Fruit fly (Drosophila melanogaster): ENCODE measurements around the gene CG14891.

The CG14891 gene

DNA sequence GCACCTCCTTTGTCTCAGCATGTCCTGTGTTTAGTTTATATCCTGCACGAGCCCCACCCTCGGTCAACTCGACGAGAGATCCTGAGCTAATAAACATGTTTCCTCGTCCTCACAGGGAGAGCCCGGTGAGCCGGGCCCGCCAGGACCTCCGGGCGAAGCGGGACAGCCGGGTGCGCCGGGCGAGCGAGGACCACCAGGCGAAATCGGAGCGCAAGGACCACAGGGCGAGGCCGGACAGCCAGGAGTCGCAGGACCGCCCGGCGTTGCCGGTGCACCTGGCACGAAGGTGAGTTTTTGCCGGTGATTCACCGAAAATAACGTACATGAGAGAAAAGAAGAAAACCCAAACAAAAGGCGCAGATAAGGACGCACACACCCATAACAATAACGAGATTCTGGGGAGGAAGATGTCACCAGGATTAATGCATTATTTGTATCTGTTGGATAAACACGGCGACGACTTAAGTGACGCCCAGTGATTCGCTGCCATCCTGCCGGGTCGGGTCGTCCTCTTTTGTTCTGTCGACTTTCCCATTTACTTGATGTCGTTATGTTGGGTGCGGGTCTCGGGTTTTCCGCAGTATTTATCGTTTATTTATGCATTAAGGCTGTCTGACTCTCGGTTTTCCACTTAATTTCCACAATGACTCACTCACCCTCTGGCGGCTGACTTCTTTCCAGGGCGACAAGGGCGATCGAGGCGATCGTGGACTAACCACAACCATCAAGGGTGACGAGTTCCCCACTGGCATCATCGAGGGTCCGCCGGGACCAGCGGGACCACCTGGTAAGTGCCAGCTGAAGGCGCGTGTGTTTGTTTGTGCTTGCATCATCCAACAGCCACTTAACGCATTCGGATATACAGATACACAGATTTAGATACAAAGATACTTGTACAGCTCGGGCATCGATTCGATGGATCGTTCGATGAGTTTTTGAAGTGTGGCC, 19.4 kb upstream of the CG14891 start (continued):
- TF ChIP-seq CG10654 (GFP tag; optimal IDR thresholded peaks at IDR 0.05) (no peak), CG6791 (GFP tag; IDR thresholded peaks at IDR 0.05; ENCODE audit: partially characterized antibody) (peak; percentile 29; the same call in 1 of the 3 replicates), CG1603 (tag; optimal IDR thresholded peaks at IDR 0.05) (no peak), ap (GFP tag; IDR thresholded peaks at IDR 0.05) (no peak), CG2889 (GFP tag; IDR thresholded peaks at IDR 0.05) (no peak), CG3065 (GFP tag; optimal IDR thresholded peaks at IDR 0.05) (no peak), gem (tag; optimal IDR thresholded peaks at IDR 0.05) (no peak), gro (GFP tag; optimal IDR thresholded peaks at IDR 0.05) (no peak), ATbp (GFP tag; optimal IDR thresholded peaks at IDR 0.05) (no peak), Atf-2 (GFP tag; optimal IDR thresholded peaks at IDR 0.05) (no peak), az2 (GFP tag; optimal IDR thresholded peaks at IDR 0.05) (no peak), CG17802 (tag; optimal IDR thresholded peaks at IDR 0.05) (no peak), CG5245 (GFP tag; optimal IDR thresholded peaks at IDR 0.05) (no peak), bowl (GFP tag; IDR thresholded peaks at IDR 0.05) (no peak), sd (tag; optimal IDR thresholded peaks at IDR 0.05) (no peak), CG4360 (GFP tag; IDR thresholded peaks at IDR 0.05) (no peak), CG4404 (GFP tag; IDR thresholded peaks at IDR 0.05) (no peak), NC2α (GFP tag; optimal IDR thresholded peaks at IDR 0.05) (no peak), mam (GFP tag; optimal IDR thresholded peaks at IDR 0.05) (no peak), seq (GFP tag; IDR thresholded peaks at IDR 0.05) (no peak), p53 (GFP tag; optimal IDR thresholded peaks at IDR 0.05) (no peak), CG17361 (GFP tag; IDR thresholded peaks at IDR 0.05) (no peak), Rfx (GFP tag; IDR thresholded peaks at IDR 0.05) (no peak), Doc3 (GFP tag; IDR thresholded peaks at IDR 0.05; ENCODE audit: partially characterized antibody) (no peak), CG12219 (GFP tag; optimal IDR thresholded peaks at IDR 0.05) (no peak), Six4 (GFP tag; optimal IDR thresholded peaks at IDR 0.05) (no peak), cad (GFP tag; optimal IDR thresholded peaks at IDR 0.05) (peak; percentile 23), ci (GFP tag; IDR thresholded peaks at IDR 0.05) (peak; percentile 84), CG11695 (GFP tag; IDR thresholded peaks at IDR 0.05) (no peak), MTF-1 (GFP tag; optimal IDR thresholded peaks at IDR 0.05; ENCODE audit: borderline replicate concordance) (no peak), CG7963 (GFP tag; IDR thresholded peaks at IDR 0.05; ENCODE audit: partially characterized antibody) (no peak), CG13287 (GFP tag; IDR thresholded peaks at IDR 0.05; ENCODE audit: partially characterized antibody) (no peak), BEAF-32 (GFP tag; optimal IDR thresholded peaks at IDR 0.05) (no peak), CG9609 (GFP tag; optimal IDR thresholded peaks at IDR 0.05) (no peak), Poxn (GFP tag; IDR thresholded peaks at IDR 0.05) (no peak), nau (GFP tag; optimal IDR thresholded peaks at IDR 0.05) (no peak), CG1647 (GFP tag; optimal IDR thresholded peaks at IDR 0.05) (no peak), CG18476 (GFP tag; optimal IDR thresholded peaks at IDR 0.05) (no peak), CG2712 (tag; optimal IDR thresholded peaks at IDR 0.05) (no peak), crp (GFP tag; optimal IDR thresholded peaks at IDR 0.05) (no peak), eyg (GFP tag; optimal IDR thresholded peaks at IDR 0.05) (no peak), esg (GFP tag; conservative IDR thresholded peaks at IDR 0.05) (no peak), Taf1 (GFP tag; IDR thresholded peaks at IDR 0.05) (no peak), Asciz (GFP tag; optimal IDR thresholded peaks at IDR 0.05) (no peak), grau (tag; optimal IDR thresholded peaks at IDR 0.05) (no peak), sob (GFP tag; IDR thresholded peaks at IDR 0.05) (no peak), wdn (GFP tag; IDR thresholded peaks at IDR 0.05) (no peak), Hand (GFP tag; optimal IDR thresholded peaks at IDR 0.05) (no peak), CG32767 (GFP tag; IDR thresholded peaks at IDR 0.05) (no peak), CG12071 (GFP tag; optimal IDR thresholded peaks at IDR 0.05) (no peak)

Data from whole organism, embryonic.